Fruit fly (Drosophila melanogaster) whole organism, pupa: ENCODE results near the gene CG9609.

ENCODE experiments used
- CG10348 ChIP-seq: fragments of 200-800 bp; sonication (Bioruptor generic); IDR thresholded peaks from 2 replicates; pipeline ENCODE4 v1.3.6; 2022; ENCODE audit warnings: missing biosample characterization, missing genetic modification characterization
- CG14655 ChIP-seq: fragments of 200-800 bp; sonication (Bioruptor generic); optimal IDR thresholded peaks from 3 replicates; lab custom pipeline; 2017; ENCODE audit warnings: mild to moderate bottlenecking, missing biosample characterization, missing genetic modification reagents, missing genetic modification characterization
- CG17806 ChIP-seq: fragments of 200-800 bp; sonication (Bioruptor generic); optimal IDR thresholded peaks from 2 replicates; lab custom pipeline; 2018; ENCODE audit warnings: missing biosample characterization, mild to moderate bottlenecking, missing genetic modification characterization, moderate library complexity
- CG32121 ChIP-seq: fragments of 200-800 bp; sonication (Bioruptor generic); IDR thresholded peaks from 2 replicates; pipeline ENCODE4 v1.3.6; 2022; ENCODE audit warnings: missing biosample characterization, missing genetic modification characterization
- CG34367 ChIP-seq: fragments of 200-800 bp; sonication (Bioruptor generic); optimal IDR thresholded peaks from 2 replicates; lab custom pipeline; 2018; ENCODE audit warnings: missing biosample characterization, mild to moderate bottlenecking, missing genetic modification characterization
- CG8301 ChIP-seq: fragments of 200-800 bp; sonication (Bioruptor generic); optimal IDR thresholded peaks from 2 replicates; lab custom pipeline; 2018; ENCODE audit warnings: missing biosample characterization, mild to moderate bottlenecking, missing genetic modification characterization
- D1 ChIP-seq: fragments of 200-800 bp; sonication (Bioruptor generic); optimal IDR thresholded peaks from 2 replicates; lab custom pipeline; 2018; ENCODE audit warnings: missing biosample characterization, mild to moderate bottlenecking, missing genetic modification characterization, moderate library complexity
- EcR ChIP-seq: fragments of 200-800 bp; sonication (Bioruptor generic); optimal IDR thresholded peaks from 3 replicates; lab custom pipeline; 2019; ENCODE audit warnings: missing biosample characterization, missing genetic modification characterization, mild to moderate bottlenecking, moderate library complexity, missing genetic modification reagents
- Ets98B ChIP-seq: fragments of 200-800 bp; sonication (Bioruptor generic); IDR thresholded peaks from 2 replicates; pipeline ENCODE4 v1.3.6; 2022; ENCODE audit warnings: missing biosample characterization, missing genetic modification characterization
- Pif1A ChIP-seq: fragments of 200-800 bp; sonication (Bioruptor generic); optimal IDR thresholded peaks from 3 replicates; lab custom pipeline; 2016; ENCODE audit warnings: missing biosample characterization, missing genetic modification characterization
- Pif1B ChIP-seq: fragments of 200-800 bp; sonication (Bioruptor generic); optimal IDR thresholded peaks from 3 replicates; lab custom pipeline; 2016; ENCODE audit warnings: missing biosample characterization, missing genetic modification characterization
- fd96Ca ChIP-seq: fragments of 200-800 bp; sonication (Bioruptor generic); IDR thresholded peaks from 3 replicates; pipeline ENCODE4 v1.3.6; 2022; ENCODE audit warnings: missing biosample characterization, missing genetic modification characterization
- gl ChIP-seq: fragments of 200-800 bp; sonication (Bioruptor generic); optimal IDR thresholded peaks from 2 replicates; lab custom pipeline; 2018; ENCODE audit warnings: missing biosample characterization, mild to moderate bottlenecking, missing genetic modification characterization
- rn ChIP-seq: fragments of 200-800 bp; sonication (Bioruptor generic); IDR thresholded peaks from 2 replicates; pipeline ENCODE4 v1.3.6; 2022; ENCODE audit warnings: missing biosample characterization, missing genetic modification characterization

- TF ChIP-seq CG34367 (tag; lab: Kevin White, UChicago) (no peak), Pif1A (no peak), gl (tag; lab: Kevin White, UChicago) (no peak), rn (GFP tag; lab: Robert Waterston, UW) (no peak), CG32121 (GFP tag; lab: Robert Waterston, UW) (no peak), EcR (GFP tag; lab: Kevin White, UChicago) (no peak), fd96Ca (GFP tag; lab: Robert Waterston, UW) (no peak), CG14655 (GFP tag; lab: Kevin White, UChicago) (no peak), Ets98B (GFP tag; lab: Robert Waterston, UW) (no peak), CG10348 (GFP tag; lab: Robert Waterston, UW) (no peak), D1 (peak; percentile 18), Pif1B (GFP tag; lab: Kevin White, UChicago) (no peak), CG8301 (tag; lab: Kevin White, UChicago) (no peak), CG17806 (tag; lab: Kevin White, UChicago) (no peak)
Measured at dm6 chrX:16813226-16813625, 26.4 kb upstream of the CG9609 start.
